Fruit fly (Drosophila melanogaster): ENCODE measurements around the gene CG43054.

DNA sequence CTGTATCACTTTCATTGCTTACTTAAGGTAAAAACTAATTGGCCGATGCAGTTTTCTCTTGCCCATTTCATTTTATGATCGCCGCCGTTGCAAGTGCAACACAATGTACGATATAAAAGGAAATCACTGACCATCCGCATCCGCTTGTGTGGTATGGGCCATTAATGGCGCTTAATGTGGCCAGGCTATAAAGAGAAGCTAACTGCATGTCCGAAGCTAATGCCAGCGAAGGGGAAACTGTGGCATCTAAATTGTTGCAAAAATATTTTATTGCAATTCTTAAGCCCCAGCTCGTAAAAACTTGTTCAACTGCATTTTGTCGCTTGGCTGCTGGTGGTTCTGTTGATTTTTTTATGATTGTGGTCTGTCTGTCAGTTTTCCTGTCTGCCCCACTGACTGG, 43.6 kb downstream of the CG43054 start:
- TF ChIP-seq dl (GFP tag; optimal IDR thresholded peaks at IDR 0.05; ENCODE audit: insufficient read depth in 1 of 2, partially characterized antibody in 2 of 2) (no peak), jim (GFP tag; optimal IDR thresholded peaks at IDR 0.05) (no peak), OdsH (GFP tag; optimal IDR thresholded peaks at IDR 0.05) (no peak), lola (GFP tag; optimal IDR thresholded peaks at IDR 0.05) (no peak), pan (optimal IDR thresholded peaks at IDR 0.05) (no peak), fru (GFP tag; optimal IDR thresholded peaks at IDR 0.05) (no peak), psq (GFP tag; optimal IDR thresholded peaks at IDR 0.05) (no peak), h (GFP tag; optimal IDR thresholded peaks at IDR 0.05) (no peak), CrebA (GFP tag; optimal IDR thresholded peaks at IDR 0.05; ENCODE audit: borderline replicate concordance) (no peak), Myc (optimal IDR thresholded peaks at IDR 0.05) (no peak)

Data from whole organism, wandering third instar larva.